Worm (Caenorhabditis elegans): ENCODE measurements around the gene srh-183.

DNA sequence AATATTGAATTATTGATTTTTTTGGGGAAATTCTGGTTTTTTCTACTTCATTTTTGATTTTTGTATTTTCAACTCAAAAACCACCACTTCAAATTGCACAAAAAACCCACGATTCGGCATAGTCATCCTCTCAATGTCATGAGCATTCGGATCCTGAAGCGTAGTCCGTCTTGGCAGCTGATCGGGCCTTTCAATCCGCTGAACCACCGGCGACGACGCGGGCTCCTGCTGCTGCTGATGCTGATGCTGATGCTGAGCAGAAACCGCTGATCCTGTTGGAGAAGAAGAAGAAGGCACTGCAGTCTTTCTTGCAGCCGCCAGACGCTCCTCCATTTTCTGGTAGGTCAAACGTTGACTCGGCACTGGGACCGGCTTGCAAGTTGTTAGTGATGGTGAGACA is 21.0 kb upstream of the srh-183 start:
- no peak for TF ChIP-seq snpc-4 (GFP tag; optimal IDR thresholded peaks at IDR 0.05)
- TF ChIP-seq snpc-4 (tag; optimal IDR thresholded peaks at IDR 0.05), result no peak
- TF ChIP-seq aptf-3 (GFP tag; IDR thresholded peaks at IDR 0.05), result no peak
- TF ChIP-seq T07F8.4 (tag; optimal IDR thresholded peaks at IDR 0.05), result no peak
